Fruit fly (Drosophila melanogaster) whole organism, adult: ENCODE data around the gene ph-d.

Source experiments
- CG11617 ChIP-seq: fragments of 200-800 bp; sonication (Bioruptor generic); optimal IDR thresholded peaks from 2 replicates; lab custom pipeline; 2017; ENCODE audit warnings: mild to moderate bottlenecking, missing biosample characterization, missing genetic modification reagents, missing genetic modification characterization
- CG1620 ChIP-seq: fragments of 200-800 bp; sonication (Bioruptor generic); optimal IDR thresholded peaks from 2 replicates; lab custom pipeline; 2016; ENCODE audit warnings: missing biosample characterization, missing genetic modification characterization
- CG33017 ChIP-seq: fragments of 200-800 bp; sonication (Bioruptor generic); optimal IDR thresholded peaks from 2 replicates; lab custom pipeline; 2018; ENCODE audit warnings: missing biosample characterization, mild to moderate bottlenecking, missing genetic modification characterization, moderate library complexity
- CG7101 ChIP-seq: fragments of 200-800 bp; sonication (Bioruptor generic); optimal IDR thresholded peaks from 2 replicates; lab custom pipeline; 2018; ENCODE audit warnings: missing biosample characterization, mild to moderate bottlenecking, missing genetic modification characterization, moderate library complexity
- cnc ChIP-seq, 2 experiments: fragments of >200 bp; optimal IDR thresholded peaks; 2 replicates each; lab custom pipeline; 2017
- ovo ChIP-seq: fragments of 200-800 bp; sonication (Bioruptor generic); optimal IDR thresholded peaks from 2 replicates; lab custom pipeline; 2016; ENCODE audit warnings: missing biosample characterization, missing genetic modification characterization

DNA sequence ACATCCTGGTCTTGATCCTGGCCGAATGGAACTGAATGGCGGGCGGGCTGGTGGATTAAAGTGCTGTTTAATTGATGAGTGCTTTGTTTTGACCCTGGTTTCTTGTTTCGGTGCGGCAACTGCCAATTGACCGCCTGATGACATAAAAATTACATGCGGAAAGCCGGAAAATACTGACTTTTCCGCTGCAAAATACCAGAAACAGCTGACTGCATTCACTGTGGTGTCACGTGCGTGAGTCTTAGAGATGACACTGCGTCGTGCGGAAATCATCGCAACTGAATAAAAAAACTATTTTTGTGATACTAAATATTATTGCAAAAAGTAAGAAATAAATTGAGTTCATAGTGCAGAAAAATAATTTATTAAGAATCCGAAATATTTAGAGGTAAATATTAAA, 26.4 kb upstream of the ph-d start, which contains the start of gene bcn92:
- TF ChIP-seq CG1620 (peak; percentile 55), CG11617 (GFP tag; lab: Kevin White, UChicago) (peak; percentile 48), cnc (optimal IDR thresholded peaks at IDR 0.05; lab: Kevin White, UChicago) (no peak), ovo (peak; percentile 10), CG7101 (tag; lab: Kevin White, UChicago) (peak; percentile 44), CG33017 (tag; lab: Kevin White, UChicago) (no peak)
